Worm (Caenorhabditis elegans) whole organism, young adult: ENCODE results near the gene F58F12.1.

Source experiments
- F57A8.1 ChIP-seq: fragments of 200-800 bp; sonication (Bioruptor generic); optimal IDR thresholded peaks from 2 replicates; lab custom pipeline; 2018; ENCODE audit warnings: mild to moderate bottlenecking, missing genetic modification characterization, moderate library complexity, missing compliant biosample characterization
- dox-1 ChIP-seq: fragments of 200-800 bp; sonication (Bioruptor generic); IDR thresholded peaks from 2 replicates; pipeline ENCODE4 v1.3.6; 2022; ENCODE audit warnings: missing genetic modification reagents, missing genetic modification characterization, missing compliant biosample characterization
- ets-4 ChIP-seq: fragments of 200-800 bp; sonication (Bioruptor generic); optimal IDR thresholded peaks from 2 replicates; lab custom pipeline; 2018; ENCODE audit warnings: mild to moderate bottlenecking, missing genetic modification characterization, missing compliant biosample characterization
- lin-40 ChIP-seq: sonication (generic microtip); optimal IDR thresholded peaks from 2 replicates; lab custom pipeline; 2016; ENCODE audit warnings: missing genetic modification characterization, mild to moderate bottlenecking, missing compliant biosample characterization, missing genotype, missing genetic modification reagents
- lir-1 ChIP-seq: fragments of 200-800 bp; sonication (Bioruptor generic); conservative IDR thresholded peaks from 2 replicates; pipeline ENCODE4 v1.3.6; 2022; ENCODE audit warnings: missing genetic modification reagents, missing genetic modification characterization, missing compliant biosample characterization
- nfyb-1 ChIP-seq: fragments of 200-800 bp; sonication (Bioruptor generic); IDR thresholded peaks from 2 replicates; pipeline ENCODE4 v1.3.6; 2022; ENCODE audit warnings: missing genetic modification reagents, missing genetic modification characterization, missing compliant biosample characterization
- tlf-1 ChIP-seq: fragments of 200-800 bp; sonication (Bioruptor generic); optimal IDR thresholded peaks from 2 replicates; lab custom pipeline; 2018; ENCODE audit warnings: mild to moderate bottlenecking, missing genetic modification characterization, missing compliant biosample characterization
- unc-130 ChIP-seq: sonication (generic microtip); optimal IDR thresholded peaks from 2 replicates; lab custom pipeline; 2016; ENCODE audit warnings: missing genetic modification reagents, missing genetic modification characterization, missing compliant biosample characterization

DNA sequence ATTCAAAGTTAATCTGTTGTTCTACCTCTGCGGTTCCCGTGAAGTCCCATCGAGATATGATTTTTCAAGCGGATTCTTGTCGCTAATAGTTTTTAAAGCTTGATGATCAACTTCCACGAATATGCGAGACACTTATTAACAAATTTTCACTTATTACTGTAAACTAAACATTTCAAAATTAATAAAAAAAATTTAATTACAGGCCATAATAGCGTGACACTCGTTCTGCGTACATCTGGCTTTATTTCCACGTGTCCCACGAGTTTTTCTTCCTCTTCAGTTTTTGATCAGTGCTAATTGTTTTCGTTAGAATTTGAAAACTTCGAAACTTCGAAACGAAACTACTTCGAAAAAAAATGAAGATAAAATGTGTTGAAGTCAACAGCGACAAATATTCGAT is 18.2 kb downstream of the F58F12.1 start, which contains the start of gene btb-2:
- no peak for TF ChIP-seq unc-130 (GFP tag; lab: Kevin White, UChicago)
- TF ChIP-seq ets-4 (GFP tag; lab: Kevin White, UChicago): no peak
- TF ChIP-seq tlf-1 (GFP tag; lab: Kevin White, UChicago): no peak
- no peak for TF ChIP-seq nfyb-1
- TF ChIP-seq lin-40: no peak
- TF ChIP-seq lir-1 (GFP tag; lab: Robert Waterston, UW): no peak
- TF ChIP-seq F57A8.1 (GFP tag; lab: Kevin White, UChicago): no peak
- no peak for TF ChIP-seq dox-1
